Fruit fly (Drosophila melanogaster) whole organism, embryonic: ENCODE measurements around the gene Dtg.
A peak's percentile ranks its signal among the peaks of the same experiment; 100 is the strongest.

ENCODE experiments used
- Adf1 ChIP-seq: fragments of 200-800 bp; sonication (Bioruptor generic); IDR thresholded peaks from 2 replicates; pipeline ENCODE4 v1.3.6; 2022; ENCODE audit warnings: missing biosample characterization, missing genetic modification characterization
- Antp ChIP-seq: fragments of 200-800 bp; sonication (Bioruptor generic); optimal IDR thresholded peaks from 3 replicates; lab custom pipeline; 2016; ENCODE audit warnings: missing biosample characterization, missing genetic modification characterization
- Asciz ChIP-seq: fragments of 200-800 bp; sonication (Bioruptor generic); optimal IDR thresholded peaks from 2 replicates; lab custom pipeline; 2017; ENCODE audit warnings: missing biosample characterization, mild to moderate bottlenecking, missing genetic modification characterization, missing genetic modification reagents
- CG12071 ChIP-seq: fragments of 200-800 bp; sonication (Bioruptor generic); optimal IDR thresholded peaks from 3 replicates; lab custom pipeline; 2018; ENCODE audit warnings: missing biosample characterization, mild to moderate bottlenecking, missing genetic modification characterization
- CG13894 ChIP-seq: fragments of 200-800 bp; sonication (Bioruptor generic); optimal IDR thresholded peaks from 3 replicates; lab custom pipeline; 2018; ENCODE audit warnings: missing biosample characterization, mild to moderate bottlenecking, missing genetic modification characterization, moderate library complexity
- CG14860 ChIP-seq: fragments of 200-800 bp; sonication (Bioruptor generic); IDR thresholded peaks from 3 replicates; pipeline ENCODE4 v1.3.6; 2022; ENCODE audit warnings: missing biosample characterization, missing genetic modification characterization; ENCODE audit not compliant: partially characterized antibody
- CG1529 ChIP-seq: fragments of 200-800 bp; sonication (Bioruptor generic); optimal IDR thresholded peaks from 3 replicates; lab custom pipeline; 2018; ENCODE audit warnings: missing biosample characterization, missing genetic modification characterization
- CG15601 ChIP-seq: fragments of 200-800 bp; sonication (Bioruptor generic); optimal IDR thresholded peaks from 3 replicates; lab custom pipeline; 2019; ENCODE audit warnings: missing biosample characterization, mild to moderate bottlenecking, missing genetic modification characterization, moderate library complexity
- CG1792 ChIP-seq: fragments of 200-800 bp; sonication (Bioruptor generic); optimal IDR thresholded peaks from 2 replicates; lab custom pipeline; 2016; ENCODE audit warnings: missing biosample characterization, missing genetic modification characterization
- CG18476 ChIP-seq: fragments of 200-800 bp; sonication (Bioruptor generic); optimal IDR thresholded peaks from 2 replicates; lab custom pipeline; 2016; ENCODE audit warnings: missing biosample characterization, mild to moderate bottlenecking, missing genetic modification characterization
- CG2202 ChIP-seq: fragments of 200-800 bp; sonication (Bioruptor generic); optimal IDR thresholded peaks from 2 replicates; lab custom pipeline; 2018; ENCODE audit warnings: missing biosample characterization, mild to moderate bottlenecking, missing genetic modification characterization
- CG3726 ChIP-seq: fragments of 200-800 bp; sonication (Bioruptor generic); IDR thresholded peaks from 3 replicates; pipeline ENCODE4, ENCODE4 v1.3.6; 2022; ENCODE audit warnings: missing biosample characterization, missing genetic modification characterization
- CG4328 ChIP-seq: fragments of 200-800 bp; sonication (Bioruptor generic); optimal IDR thresholded peaks from 3 replicates; lab custom pipeline; 2017; ENCODE audit warnings: missing biosample characterization, missing genetic modification reagents, missing genetic modification characterization
- CG4730 ChIP-seq: fragments of 200-800 bp; sonication (Bioruptor generic); IDR thresholded peaks from 2 replicates; pipeline ENCODE4 v1.3.6; 2022; ENCODE audit warnings: missing biosample characterization, missing genetic modification characterization
- CG6765 ChIP-seq: fragments of 200-800 bp; sonication (Bioruptor generic); optimal IDR thresholded peaks from 3 replicates; lab custom pipeline; 2017; ENCODE audit warnings: missing biosample characterization, mild to moderate bottlenecking, missing genetic modification characterization
- CG6791 ChIP-seq: fragments of 200-800 bp; sonication (Bioruptor generic); IDR thresholded peaks from 3 replicates; pipeline ENCODE4 v1.3.6; 2022; ENCODE audit warnings: missing biosample characterization, missing genetic modification characterization; ENCODE audit not compliant: partially characterized antibody
- CG7745 ChIP-seq: fragments of 200-800 bp; sonication (Bioruptor generic); optimal IDR thresholded peaks from 2 replicates; lab custom pipeline; 2018; ENCODE audit warnings: missing biosample characterization, mild to moderate bottlenecking, missing genetic modification characterization, moderate library complexity
- CG8290 ChIP-seq, 3 experiments: fragments of 200-800 bp; sonication (Bioruptor generic); optimal IDR thresholded peaks; 2 replicates each; lab custom pipeline; 2016 to 2019; ENCODE audit warnings: missing biosample characterization in 3 of 3, missing genetic modification characterization in 3 of 3, mild to moderate bottlenecking in 2 of 3, moderate library complexity in 1 of 3
- CG9215 ChIP-seq: fragments of 200-800 bp; sonication (Bioruptor generic); IDR thresholded peaks from 2 replicates; pipeline ENCODE4 v1.3.6; 2022; ENCODE audit warnings: missing biosample characterization, missing genetic modification characterization
- CG9876 ChIP-seq: fragments of 200-800 bp; sonication (Bioruptor generic); optimal IDR thresholded peaks from 2 replicates; lab custom pipeline; 2016; ENCODE audit warnings: missing biosample characterization, missing genetic modification characterization
- Eip74EF ChIP-seq, 2 experiments: fragments of 200-800 bp in 1 of 2; fragments of >200 bp in 1 of 2; sonication (Bioruptor generic) in 1 of 2; optimal IDR thresholded peaks; 2 replicates each; lab custom pipeline; 2017 to 2019; ENCODE audit warnings: missing biosample characterization in 2 of 2, missing genetic modification characterization in 2 of 2, mild to moderate bottlenecking in 1 of 2, moderate library complexity in 1 of 2
- Elba2 ChIP-seq: fragments of 200-800 bp; sonication (Bioruptor generic); optimal IDR thresholded peaks from 3 replicates; lab custom pipeline; 2016; ENCODE audit warnings: missing biosample characterization, missing genetic modification characterization
- Lim3 ChIP-seq: fragments of 200-800 bp; sonication (Bioruptor generic); IDR thresholded peaks from 2 replicates; pipeline ENCODE4 v1.3.6; 2022; ENCODE audit warnings: missing biosample characterization, missing genetic modification characterization
- MBD-R2 ChIP-seq: fragments of 200-800 bp; sonication (Bioruptor generic); IDR thresholded peaks from 2 replicates; pipeline ENCODE4 v1.3.6; 2022; ENCODE audit warnings: missing biosample characterization, missing genetic modification characterization
- MESR4 ChIP-seq: fragments of 200-800 bp; sonication (Bioruptor generic); optimal IDR thresholded peaks from 2 replicates; lab custom pipeline; 2018; ENCODE audit warnings: missing biosample characterization, mild to moderate bottlenecking, missing genetic modification characterization, moderate library complexity
- Meics ChIP-seq: fragments of 200-800 bp; sonication (Bioruptor generic); optimal IDR thresholded peaks from 2 replicates; lab custom pipeline; 2017; ENCODE audit warnings: missing biosample characterization, mild to moderate bottlenecking, missing genetic modification characterization
- Opbp ChIP-seq: fragments of 200-800 bp; sonication (Bioruptor generic); IDR thresholded peaks from 3 replicates; pipeline ENCODE4 v1.3.6; 2022; ENCODE audit warnings: missing biosample characterization, missing genetic modification characterization; ENCODE audit not compliant: partially characterized antibody
- Poxn ChIP-seq: fragments of 200-800 bp; sonication (Bioruptor generic); IDR thresholded peaks from 2 replicates; pipeline ENCODE4 v1.3.6; 2022; ENCODE audit warnings: missing biosample characterization, missing genetic modification characterization
- Sox100B ChIP-seq: fragments of 200-800 bp; sonication (Bioruptor generic); optimal IDR thresholded peaks from 3 replicates; lab custom pipeline; 2018; ENCODE audit warnings: missing biosample characterization, mild to moderate bottlenecking, missing genetic modification characterization
- Stat92E ChIP-seq, 3 experiments: fragments of >200 bp in 2 of 3; fragments of 200-800 bp in 1 of 3; sonication (Bioruptor generic) in 1 of 3; optimal IDR thresholded peaks; 2 replicates each; lab custom pipeline; 2017 to 2019; ENCODE audit warnings: missing biosample characterization in 3 of 3, missing genetic modification characterization in 3 of 3, mild to moderate bottlenecking in 1 of 3, moderate library complexity in 1 of 3
- TFAM ChIP-seq: fragments of 200-800 bp; sonication (Bioruptor generic); optimal IDR thresholded peaks from 2 replicates; lab custom pipeline; 2017; ENCODE audit warnings: missing biosample characterization, missing genetic modification characterization, inconsistent platforms
- abd-A ChIP-seq: fragments of 200-800 bp; sonication (Bioruptor generic); optimal IDR thresholded peaks from 3 replicates; lab custom pipeline; 2019; ENCODE audit warnings: missing biosample characterization, mild to moderate bottlenecking, missing genetic modification characterization, moderate library complexity
- ara ChIP-seq: fragments of 200-800 bp; sonication (Bioruptor generic); IDR thresholded peaks from 2 replicates; pipeline ENCODE4 v1.3.6; 2022; ENCODE audit warnings: missing biosample characterization, missing genetic modification characterization
- ase ChIP-seq: fragments of 200-800 bp; sonication (Bioruptor generic); IDR thresholded peaks from 3 replicates; pipeline ENCODE4 v1.3.6; 2022; ENCODE audit warnings: missing biosample characterization, missing genetic modification characterization
- bcd ChIP-seq: fragments of 200-800 bp; sonication (Bioruptor generic); optimal IDR thresholded peaks from 2 replicates; lab custom pipeline; 2017; ENCODE audit warnings: missing biosample characterization, mild to moderate bottlenecking, missing genetic modification characterization
- cg ChIP-seq: fragments of 200-800 bp; sonication (Bioruptor generic); optimal IDR thresholded peaks from 3 replicates; lab custom pipeline; 2019; ENCODE audit warnings: missing biosample characterization, mild to moderate bottlenecking, missing genetic modification characterization, moderate library complexity
- dati ChIP-seq: fragments of 200-800 bp; sonication (Bioruptor generic); IDR thresholded peaks from 2 replicates; pipeline ENCODE4 v1.3.6; 2022; ENCODE audit warnings: missing biosample characterization, missing genetic modification characterization
- dimm ChIP-seq: fragments of 200-800 bp; sonication (Bioruptor generic); IDR thresholded peaks from 2 replicates; pipeline ENCODE4 v1.3.6; 2022; ENCODE audit warnings: missing biosample characterization, missing genetic modification characterization
- dmrt11E ChIP-seq: fragments of 200-800 bp; sonication (Bioruptor generic); optimal IDR thresholded peaks from 3 replicates; lab custom pipeline; 2018; ENCODE audit warnings: missing biosample characterization, mild to moderate bottlenecking, missing genetic modification characterization, moderate library complexity
- emc ChIP-seq: fragments of 200-800 bp; sonication (Bioruptor generic); optimal IDR thresholded peaks from 2 replicates; lab custom pipeline; 2016; ENCODE audit warnings: missing biosample characterization, missing genetic modification characterization
- exex ChIP-seq: fragments of 200-800 bp; sonication (Bioruptor generic); optimal IDR thresholded peaks from 4 replicates; lab custom pipeline; 2018; ENCODE audit warnings: missing biosample characterization, mild to moderate bottlenecking, missing genetic modification characterization, moderate library complexity
- kay ChIP-seq: fragments of 200-800 bp; sonication (Bioruptor generic); optimal IDR thresholded peaks from 2 replicates; lab custom pipeline; 2016; ENCODE audit warnings: missing biosample characterization, missing genetic modification characterization
- knrl ChIP-seq: fragments of 200-800 bp; sonication (Bioruptor generic); IDR thresholded peaks from 3 replicates; pipeline ENCODE4 v1.3.6; 2022; ENCODE audit warnings: missing biosample characterization, missing genetic modification characterization; ENCODE audit not compliant: partially characterized antibody
- mam ChIP-seq: fragments of 200-800 bp; sonication (Bioruptor generic); optimal IDR thresholded peaks from 3 replicates; lab custom pipeline; 2016; ENCODE audit warnings: missing biosample characterization, missing genetic modification characterization
- otp ChIP-seq: fragments of 200-800 bp; sonication (Bioruptor generic); IDR thresholded peaks from 3 replicates; pipeline ENCODE4, ENCODE4 v1.3.6; 2022; ENCODE audit warnings: missing biosample characterization, missing genetic modification characterization
- peb ChIP-seq: fragments of 200-800 bp; sonication (Bioruptor generic); IDR thresholded peaks from 2 replicates; pipeline ENCODE4 v1.3.6; 2022; ENCODE audit warnings: missing biosample characterization, missing genetic modification characterization
- pho ChIP-seq: fragments of 200-800 bp; sonication (Bioruptor generic); optimal IDR thresholded peaks from 2 replicates; lab custom pipeline; 2016; ENCODE audit warnings: missing biosample characterization, missing genetic modification characterization
- schlank ChIP-seq: fragments of 200-800 bp; sonication (Bioruptor generic); optimal IDR thresholded peaks from 2 replicates; lab custom pipeline; 2018; ENCODE audit warnings: missing biosample characterization, mild to moderate bottlenecking, missing genetic modification characterization
- slp2 ChIP-seq: fragments of 200-800 bp; sonication (Bioruptor generic); optimal IDR thresholded peaks from 2 replicates; lab custom pipeline; 2016; ENCODE audit warnings: missing biosample characterization, missing genetic modification characterization
- zfh2 ChIP-seq: fragments of 200-800 bp; sonication (Bioruptor generic); optimal IDR thresholded peaks from 2 replicates; lab custom pipeline; 2016; ENCODE audit warnings: missing biosample characterization, missing genetic modification characterization

The Dtg gene

dm6 chr3R:12697571-12698039 is 49.7 kb downstream of the Dtg start (continued):
- TF ChIP-seq CG3726 (GFP tag; lab: Robert Waterston, UW) (no peak), knrl (GFP tag; lab: Robert Waterston, UW) (peak; percentile 60), TFAM (GFP tag; lab: Kevin White, UChicago) (no peak), Opbp (GFP tag; lab: Robert Waterston, UW) (peak; percentile 32; the same call in 1 of the 3 replicates), Eip74EF (GFP tag; optimal IDR thresholded peaks at IDR 0.05; lab: Kevin White, UChicago) (no peak), MBD-R2 (GFP tag; lab: Robert Waterston, UW) (peak; percentile 41; the same call in 1 of the 2 replicates), CG4328 (GFP tag; lab: Kevin White, UChicago) (no peak), ase (GFP tag; lab: Robert Waterston, UW) (no peak), dimm (GFP tag; lab: Robert Waterston, UW) (no peak), mam (GFP tag; lab: Kevin White, UChicago) (no peak), kay (GFP tag; lab: Kevin White, UChicago) (peak; percentile 63), Meics (GFP tag; lab: Kevin White, UChicago) (no peak), dati (no peak), Sox100B (GFP tag; lab: Kevin White, UChicago) (no peak), CG4730 (GFP tag; lab: Robert Waterston, UW) (no peak), CG6791 (peak; percentile 63; the same call in 2 of the 3 replicates), CG15601 (tag; lab: Kevin White, UChicago) (peak; percentile 40), Adf1 (GFP tag; lab: Robert Waterston, UW) (no peak), pho (GFP tag; lab: Kevin White, UChicago) (peak; percentile 22), Antp (GFP tag; lab: Kevin White, UChicago) (no peak), CG2202 (tag; lab: Kevin White, UChicago) (no peak), CG1529 (GFP tag; lab: Kevin White, UChicago) (no peak), CG6765 (no peak), MESR4 (peak; percentile 94), cg (no peak), CG1792 (GFP tag; lab: Kevin White, UChicago) (no peak), CG9215 (GFP tag; lab: Robert Waterston, UW) (no peak), CG13894 (tag; lab: Kevin White, UChicago) (no peak), ara (GFP tag; lab: Robert Waterston, UW) (no peak), Elba2 (no peak), Lim3 (GFP tag; lab: Robert Waterston, UW) (no peak), CG9876 (GFP tag; lab: Kevin White, UChicago) (no peak), zfh2 (GFP tag; lab: Kevin White, UChicago) (no peak), CG8290 (GFP tag; optimal IDR thresholded peaks at IDR 0.05; lab: Kevin White, UChicago) (no peak), CG8290 (tag; optimal IDR thresholded peaks at IDR 0.05; lab: Kevin White, UChicago) (no peak), Poxn (GFP tag; lab: Robert Waterston, UW) (no peak), emc (GFP tag; lab: Kevin White, UChicago) (no peak), CG14860 (peak; percentile 46; the same call in 2 of the 3 replicates), abd-A (tag; lab: Kevin White, UChicago) (no peak), Asciz (GFP tag; lab: Kevin White, UChicago) (no peak), bcd (GFP tag; lab: Kevin White, UChicago) (no peak), otp (GFP tag; lab: Robert Waterston, UW) (no peak), CG18476 (GFP tag; lab: Kevin White, UChicago) (no peak), slp2 (no peak), schlank (no peak), CG12071 (GFP tag; lab: Kevin White, UChicago) (peak; percentile 7), exex (tag; lab: Kevin White, UChicago) (no peak), CG7745 (tag; lab: Kevin White, UChicago) (no peak), peb (GFP tag; lab: Robert Waterston, UW) (no peak), Stat92E (GFP tag; optimal IDR thresholded peaks at IDR 0.05; lab: Kevin White, UChicago) (peak in 1 of 3 experiments; percentile 51), dmrt11E (tag; lab: Kevin White, UChicago) (no peak)
